Worm (Caenorhabditis elegans) whole organism, L4 larva: ENCODE measurements around the gene C49F8.14.

Experiments
- D1046.2 ChIP-seq: fragments of 200-800 bp; sonication (Bioruptor generic); IDR thresholded peaks from 2 replicates; pipeline ENCODE4 v1.3.6; 2022; ENCODE audit warnings: missing genetic modification characterization, missing compliant biosample characterization
- F26F4.8 ChIP-seq: fragments of 200-800 bp; sonication (Bioruptor generic); conservative IDR thresholded peaks from 2 replicates; pipeline ENCODE4 v1.3.6; 2022; ENCODE audit warnings: missing genetic modification characterization, missing compliant biosample characterization
- R02D3.7 ChIP-seq: fragments of 150-350 bp; sonication (generic microtip); optimal IDR thresholded peaks from 3 replicates; lab custom pipeline; 2014; ENCODE audit warnings: missing biosample characterization, missing genetic modification characterization
- T20F7.1 ChIP-seq: fragments of 200-800 bp; sonication (Bioruptor generic); optimal IDR thresholded peaks from 2 replicates; lab custom pipeline; 2018; ENCODE audit warnings: mild to moderate bottlenecking, missing genetic modification characterization, missing compliant biosample characterization
- Y105C5A.15 ChIP-seq: fragments of 200-800 bp; sonication (Bioruptor generic); IDR thresholded peaks from 2 replicates; pipeline ENCODE4 v1.3.6; 2022; ENCODE audit warnings: missing genetic modification characterization, missing compliant biosample characterization
- Y48G9A.11 ChIP-seq: fragments of 200-800 bp; sonication (Bioruptor generic); IDR thresholded peaks from 2 replicates; pipeline ENCODE4 v1.3.6; 2022; ENCODE audit warnings: missing genetic modification reagents, missing genetic modification characterization, missing compliant biosample characterization
- Y75B8A.6 ChIP-seq: fragments of 200-800 bp; sonication (Bioruptor generic); IDR thresholded peaks from 2 replicates; pipeline ENCODE4 v1.3.6; 2022; ENCODE audit warnings: missing genetic modification reagents, missing genetic modification characterization, missing compliant biosample characterization
- aly-2 ChIP-seq: sonication (generic microtip); optimal IDR thresholded peaks from 2 replicates; lab custom pipeline; 2018; ENCODE audit warnings: missing biosample characterization, missing genetic modification characterization
- attf-4 ChIP-seq: sonication (generic microtip); optimal IDR thresholded peaks from 3 replicates; lab custom pipeline; 2017; ENCODE audit warnings: missing biosample characterization, missing genetic modification characterization
- ceh-44 ChIP-seq: fragments of 200-800 bp; sonication (Bioruptor generic); IDR thresholded peaks from 2 replicates; pipeline ENCODE4 v1.3.6; 2022; ENCODE audit warnings: missing genetic modification reagents, missing genetic modification characterization, missing compliant biosample characterization
- ceh-62 ChIP-seq: sonication (generic microtip); optimal IDR thresholded peaks from 2 replicates; lab custom pipeline; 2017; ENCODE audit warnings: missing biosample characterization, missing genetic modification characterization
- cey-2 ChIP-seq: sonication (generic microtip); optimal IDR thresholded peaks from 3 replicates; lab custom pipeline; 2017; ENCODE audit warnings: missing genetic modification characterization, mild to moderate bottlenecking, missing compliant biosample characterization, antibody characterized with exemption, borderline replicate concordance; ENCODE audit not compliant: insufficient read depth
- daf-8 ChIP-seq: fragments of 200-800 bp; sonication (Bioruptor generic); IDR thresholded peaks from 2 replicates; pipeline ENCODE4 v1.3.6; 2022; ENCODE audit warnings: missing genetic modification characterization, missing compliant biosample characterization
- dmd-6 ChIP-seq: fragments of 200-800 bp; sonication (Bioruptor generic); IDR thresholded peaks from 2 replicates; pipeline ENCODE4 v1.3.6; 2022; ENCODE audit warnings: missing genetic modification reagents, missing genetic modification characterization, missing compliant biosample characterization
- dmd-8 ChIP-seq: fragments of 200-800 bp; sonication (Bioruptor generic); IDR thresholded peaks from 2 replicates; pipeline ENCODE4 v1.3.6; 2022; ENCODE audit warnings: missing genetic modification characterization, missing compliant biosample characterization
- dmd-9 ChIP-seq: fragments of 200-800 bp; sonication (Bioruptor generic); IDR thresholded peaks from 2 replicates; pipeline ENCODE4 v1.3.6; 2022; ENCODE audit warnings: missing genetic modification reagents, missing genetic modification characterization, missing compliant biosample characterization
- dpl-1 ChIP-seq: fragments of 150-350 bp; optimal IDR thresholded peaks from 2 replicates; lab custom pipeline; 2014; ENCODE audit warnings: missing biosample characterization, missing genetic modification reagents, missing genetic modification characterization
- duxl-1 ChIP-seq: sonication (generic microtip); optimal IDR thresholded peaks from 2 replicates; lab custom pipeline; 2016; ENCODE audit warnings: mild to moderate bottlenecking, missing genetic modification characterization, moderate library complexity, missing compliant biosample characterization; ENCODE audit not compliant: poor library complexity
- dve-1 ChIP-seq: sonication (generic microtip); optimal IDR thresholded peaks from 2 replicates; lab custom pipeline; 2017; ENCODE audit warnings: antibody characterized with exemption, mild to moderate bottlenecking, missing genetic modification characterization, missing compliant biosample characterization; ENCODE audit not compliant: insufficient read depth
- egl-27 ChIP-seq: sonication (generic microtip); optimal IDR thresholded peaks from 3 replicates; lab custom pipeline; 2017; ENCODE audit warnings: missing biosample characterization, missing genetic modification reagents, missing genetic modification characterization
- hif-1 ChIP-seq, 2 experiments: sonication (generic microtip); optimal IDR thresholded peaks; 2 replicates each; lab custom pipeline; 2016 to 2017; ENCODE audit warnings: missing compliant biosample characterization in 2 of 2, missing genetic modification characterization in 2 of 2, missing genetic modification reagents in 2 of 2, missing genotype in 2 of 2, mild to moderate bottlenecking in 1 of 2
- hlh-11 ChIP-seq: fragments of 200-800 bp; sonication (Bioruptor generic); optimal IDR thresholded peaks from 2 replicates; lab custom pipeline; 2018; ENCODE audit warnings: mild to moderate bottlenecking, missing genetic modification characterization, missing compliant biosample characterization
- hmg-1.1 ChIP-seq: fragments of 200-800 bp; sonication (Bioruptor generic); IDR thresholded peaks from 2 replicates; pipeline ENCODE4 v1.3.6; 2022; ENCODE audit warnings: missing genetic modification reagents, missing genetic modification characterization, missing compliant biosample characterization
- lim-7 ChIP-seq: fragments of 200-800 bp; sonication (Bioruptor generic); IDR thresholded peaks from 2 replicates; pipeline ENCODE4 v1.3.6; 2022; ENCODE audit warnings: missing genetic modification characterization, missing compliant biosample characterization
- lin-1 ChIP-seq: fragments of 200-800 bp; sonication (Bioruptor generic); IDR thresholded peaks from 2 replicates; pipeline ENCODE4 v1.3.6; 2022; ENCODE audit warnings: missing genetic modification reagents, missing genetic modification characterization, missing compliant biosample characterization
- lin-15B ChIP-seq: fragments of 150-350 bp; sonication (generic microtip); optimal IDR thresholded peaks from 3 replicates; lab custom pipeline; 2014; ENCODE audit warnings: missing biosample characterization, missing genetic modification characterization
- lin-29 ChIP-seq: fragments of 200-800 bp; sonication (Bioruptor generic); IDR thresholded peaks from 2 replicates; pipeline ENCODE4 v1.3.6; 2022; ENCODE audit warnings: missing genetic modification reagents, missing genetic modification characterization, missing compliant biosample characterization
- lin-38 ChIP-seq: fragments of 200-800 bp; sonication (Bioruptor generic); IDR thresholded peaks from 2 replicates; pipeline ENCODE4 v1.3.6; 2022; ENCODE audit warnings: missing genetic modification reagents, missing genetic modification characterization, missing compliant biosample characterization
- lin-39 ChIP-seq: fragments of 150-350 bp; optimal IDR thresholded peaks from 2 replicates; lab custom pipeline; 2014; ENCODE audit warnings: missing biosample characterization, missing genetic modification reagents, missing genetic modification characterization
- lsy-2 ChIP-seq, 2 experiments: fragments of 150-350 bp in 1 of 2; sonication (generic microtip) in 1 of 2; optimal IDR thresholded peaks; 2 replicates each; lab custom pipeline; 2014 to 2017; ENCODE audit warnings: missing biosample characterization in 2 of 2, missing genetic modification characterization in 2 of 2
- madf-5 ChIP-seq, 2 experiments: fragments of 200-800 bp; sonication (Bioruptor generic); IDR thresholded peaks; 2 replicates each; pipeline ENCODE4 v1.3.6; 2022; ENCODE audit warnings: missing compliant biosample characterization in 2 of 2, missing genetic modification characterization in 2 of 2
- madf-9 ChIP-seq: fragments of 200-800 bp; sonication (Bioruptor generic); conservative IDR thresholded peaks from 2 replicates; pipeline ENCODE4 v1.3.6; 2022; ENCODE audit warnings: missing genetic modification reagents, missing genetic modification characterization, missing compliant biosample characterization
- mes-2 ChIP-seq: sonication (generic microtip); optimal IDR thresholded peaks from 2 replicates; lab custom pipeline; 2016; ENCODE audit warnings: missing genotype, mild to moderate bottlenecking, missing genetic modification characterization, missing compliant biosample characterization; ENCODE audit not compliant: poor library complexity, severe bottlenecking
- mxl-3 ChIP-seq: fragments of 200-800 bp; sonication (Bioruptor generic); optimal IDR thresholded peaks from 2 replicates; lab custom pipeline; 2018; ENCODE audit warnings: mild to moderate bottlenecking, missing genetic modification characterization, missing compliant biosample characterization
- nhr-10 ChIP-seq: fragments of 150-350 bp; optimal IDR thresholded peaks from 2 replicates; lab custom pipeline; 2014; ENCODE audit warnings: missing biosample characterization, missing genetic modification characterization
- nhr-11 ChIP-seq: fragments of 150-350 bp; optimal IDR thresholded peaks from 2 replicates; lab custom pipeline; 2014; ENCODE audit warnings: missing biosample characterization, missing genetic modification characterization
- nhr-28 ChIP-seq: fragments of 150-350 bp; optimal IDR thresholded peaks from 2 replicates; lab custom pipeline; 2014; ENCODE audit warnings: missing biosample characterization, missing genetic modification characterization
- nhr-48 ChIP-seq: sonication (generic microtip); optimal IDR thresholded peaks from 2 replicates; lab custom pipeline; 2016; ENCODE audit warnings: mild to moderate bottlenecking, missing genetic modification characterization, missing compliant biosample characterization
- nhr-77 ChIP-seq: fragments of 150-350 bp; optimal IDR thresholded peaks from 2 replicates; lab custom pipeline; 2014; ENCODE audit warnings: missing biosample characterization, missing genetic modification characterization
- php-3 ChIP-seq: fragments of 200-800 bp; sonication (Bioruptor generic); IDR thresholded peaks from 2 replicates; pipeline ENCODE4 v1.3.6; 2022; ENCODE audit warnings: missing genetic modification reagents, missing genetic modification characterization, missing compliant biosample characterization
- rbr-2 ChIP-seq: sonication (generic microtip); optimal IDR thresholded peaks from 2 replicates; lab custom pipeline; 2016; ENCODE audit warnings: missing genotype, missing genetic modification characterization, missing compliant biosample characterization
- set-16 ChIP-seq: fragments of 200-800 bp; sonication (Bioruptor generic); IDR thresholded peaks from 2 replicates; pipeline ENCODE4 v1.3.6; 2022; ENCODE audit warnings: missing genetic modification reagents, missing genetic modification characterization, missing compliant biosample characterization
- skn-1 ChIP-seq: fragments of 150-350 bp; optimal IDR thresholded peaks from 2 replicates; lab custom pipeline; 2014; ENCODE audit warnings: missing biosample characterization, missing genetic modification characterization
- tag-97 ChIP-seq: fragments of 200-800 bp; sonication (Bioruptor generic); IDR thresholded peaks from 2 replicates; pipeline ENCODE4 v1.3.6; 2022; ENCODE audit warnings: missing genetic modification characterization, missing compliant biosample characterization
- tra-1 ChIP-seq: fragments of 200-800 bp; sonication (Bioruptor generic); IDR thresholded peaks from 2 replicates; pipeline ENCODE4 v1.3.6; 2022; ENCODE audit warnings: missing genetic modification reagents, missing genetic modification characterization, missing compliant biosample characterization
- unc-62 ChIP-seq, 3 experiments: fragments of 150-350 bp in 1 of 3; sonication (generic microtip); optimal IDR thresholded peaks in 2 of 3; peaks in 1 of 3; 1 replicate in 1 of 3; 2 replicates in 2 of 3; lab custom pipeline; 2014 to 2017; ENCODE audit warnings: missing biosample characterization in 3 of 3, missing genetic modification characterization in 3 of 3, missing genetic modification reagents in 3 of 3, missing genotype in 1 of 3
- vab-7 ChIP-seq: fragments of 200-800 bp; sonication (Bioruptor generic); IDR thresholded peaks from 2 replicates; pipeline ENCODE4 v1.3.6; 2022; ENCODE audit warnings: missing genetic modification reagents, missing genetic modification characterization, missing compliant biosample characterization
- zfp-2 ChIP-seq: sonication (generic microtip); optimal IDR thresholded peaks from 2 replicates; lab custom pipeline; 2016; ENCODE audit warnings: mild to moderate bottlenecking, missing genetic modification characterization, missing compliant biosample characterization
- zfp-3 ChIP-seq: fragments of 200-800 bp; sonication (Bioruptor generic); conservative IDR thresholded peaks from 2 replicates; pipeline ENCODE4 v1.3.6; 2022; ENCODE audit warnings: missing genetic modification reagents, missing genetic modification characterization, missing compliant biosample characterization
- zip-11 ChIP-seq: fragments of 200-800 bp; sonication (Bioruptor generic); IDR thresholded peaks from 2 replicates; pipeline ENCODE4 v1.3.6; 2022; ENCODE audit warnings: missing genetic modification characterization, missing compliant biosample characterization
- zip-2 ChIP-seq: fragments of 150-350 bp; optimal IDR thresholded peaks from 2 replicates; lab custom pipeline; 2014; ENCODE audit warnings: missing biosample characterization, missing genetic modification characterization

The C49F8.14 gene

ce11 chrX:13358573-13358972 lies 18.2 kb downstream of the C49F8.14 start (continued):
- TF ChIP-seq lin-1 (peak; percentile 76), ceh-44 (GFP tag; lab: Robert Waterston, UW) (no peak), vab-7 (GFP tag; lab: Robert Waterston, UW) (no peak), dpl-1 (peak; percentile 13), dmd-8 (no peak), ceh-62 (tag; lab: Kevin White, UChicago) (no peak), nhr-11 (tag; lab: Kevin White, UChicago) (peak; percentile 95), hif-1 (tag; optimal IDR thresholded peaks at IDR 0.05; lab: Kevin White, UChicago) (peak; percentile 53 to 96), lin-29 (GFP tag; lab: Robert Waterston, UW) (no peak), daf-8 (GFP tag; lab: Robert Waterston, UW) (no peak), egl-27 (peak; percentile 77), rbr-2 (tag; lab: Kevin White, UChicago) (peak; percentile 49), zip-11 (GFP tag; lab: Robert Waterston, UW) (no peak), mxl-3 (GFP tag; lab: Kevin White, UChicago) (peak; percentile 100), mes-2 (tag; lab: Kevin White, UChicago) (peak; percentile 23), set-16 (GFP tag; lab: Robert Waterston, UW) (peak; percentile 21; the same call in 1 of the 2 replicates), dve-1 (tag; lab: Kevin White, UChicago) (peak; percentile 89), hlh-11 (tag; lab: Kevin White, UChicago) (peak; percentile 95), nhr-10 (tag; lab: Kevin White, UChicago) (peak; percentile 94), unc-62 (GFP tag; optimal IDR thresholded peaks at IDR 0.05 in 1 of 2; lab: Kevin White, UChicago) (peak in 1 of 2 experiments; percentile 98), unc-62 (tag; optimal IDR thresholded peaks at IDR 0.05; lab: Kevin White, UChicago) (no peak), tag-97 (GFP tag; lab: Robert Waterston, UW) (no peak), tra-1 (GFP tag; lab: Robert Waterston, UW) (peak; percentile 94), T20F7.1 (GFP tag; lab: Kevin White, UChicago) (no peak), Y75B8A.6 (GFP tag; lab: Robert Waterston, UW) (no peak), skn-1 (tag; lab: Kevin White, UChicago) (no peak), hmg-1.1 (GFP tag; lab: Robert Waterston, UW) (peak; percentile 49), madf-9 (GFP tag; lab: Robert Waterston, UW) (0 out of 2 replicates have a peak, but pooled peaks have one; percentile 34), lsy-2 (tag; optimal IDR thresholded peaks at IDR 0.05; lab: Kevin White, UChicago) (peak; percentile 12 to 73), duxl-1 (peak; percentile 78), php-3 (GFP tag; lab: Robert Waterston, UW) (peak; percentile 45; the same call in 1 of the 2 replicates), dmd-9 (GFP tag; lab: Robert Waterston, UW) (no peak), D1046.2 (GFP tag; lab: Robert Waterston, UW) (no peak), R02D3.7 (tag; lab: Kevin White, UChicago) (no peak), lin-39 (no peak), cey-2 (tag; lab: Kevin White, UChicago) (peak; percentile 14), zip-2 (peak; percentile 19), Y48G9A.11 (GFP tag; lab: Robert Waterston, UW) (no peak), zfp-2 (no peak), zfp-3 (GFP tag; lab: Robert Waterston, UW) (no peak), Y105C5A.15 (no peak), F26F4.8 (GFP tag; lab: Robert Waterston, UW) (no peak), nhr-28 (tag; lab: Kevin White, UChicago) (peak; percentile 91), madf-5 (GFP tag; IDR thresholded peaks at IDR 0.05; lab: Robert Waterston, UW) (no peak), lim-7 (GFP tag; lab: Robert Waterston, UW) (no peak), nhr-77 (tag; lab: Kevin White, UChicago) (peak; percentile 76), attf-4 (no peak), lin-38 (no peak), nhr-48 (tag; lab: Kevin White, UChicago) (peak; percentile 98), lin-15B (tag; lab: Kevin White, UChicago) (no peak), aly-2 (tag; lab: Kevin White, UChicago) (no peak), dmd-6 (GFP tag; lab: Robert Waterston, UW) (peak; percentile 99)
